Fruit fly (Drosophila melanogaster): ENCODE measurements around the gene elav.

DNA sequence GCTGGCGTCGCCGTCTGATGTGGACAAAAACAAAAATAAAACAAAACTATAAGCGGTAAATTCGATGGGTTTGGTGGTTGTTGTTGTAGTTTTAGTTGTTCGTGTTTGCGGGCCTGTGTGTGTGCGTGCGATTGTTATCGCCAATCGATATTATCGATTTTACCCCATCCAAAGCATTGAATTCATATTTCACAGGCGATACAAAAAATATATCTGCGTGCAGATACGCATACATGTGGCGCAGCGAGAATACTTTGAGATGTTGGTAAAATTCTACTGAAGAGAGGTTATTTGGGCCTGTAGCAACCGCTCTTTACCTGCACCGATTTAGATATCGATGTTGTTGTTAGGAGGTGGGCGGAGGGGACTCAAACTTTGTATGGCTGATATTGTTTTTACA lies 1.3 kb downstream of the elav start:
- no peak for TF ChIP-seq CG15710 (tag; optimal IDR thresholded peaks at IDR 0.05)
- TF ChIP-seq rn (GFP tag; IDR thresholded peaks at IDR 0.05), result no peak
- no peak for TF ChIP-seq EcR (GFP tag; optimal IDR thresholded peaks at IDR 0.05)
- no peak for TF ChIP-seq Snoo (tag; optimal IDR thresholded peaks at IDR 0.05)
- no peak for TF ChIP-seq CG8301 (tag; optimal IDR thresholded peaks at IDR 0.05)

All from whole organism, pupa.